Worm (Caenorhabditis elegans): ENCODE measurements around the gene C09F12.2.
A peak's percentile ranks its signal among the peaks of the same experiment; 100 is the strongest.

Gene C09F12.2

ce11 chrX:11028617-11029016 lies 25.1 kb upstream of the C09F12.2 start, which contains the start of gene ldb-1:
Gene ldb-1, plus strand, starts transcription at chrX:11028917.
- TF ChIP-seq egrh-3 (GFP tag; IDR thresholded peaks at IDR 0.05) (no peak), gei-17 (GFP tag; optimal IDR thresholded peaks at IDR 0.05) (no peak), attf-3 (GFP tag; conservative IDR thresholded peaks at IDR 0.05) (no peak), dpl-1 (GFP tag; optimal IDR thresholded peaks at IDR 0.05) (no peak), ama-1 (optimal IDR thresholded peaks at IDR 0.05) (no peak), ama-1 (GFP tag; optimal IDR thresholded peaks at IDR 0.05) (no peak), mes-4 (tag; optimal IDR thresholded peaks at IDR 0.05) (no peak), Y56A3A.18 (GFP tag; IDR thresholded peaks at IDR 0.05) (no peak), ZK185.1 (tag; optimal IDR thresholded peaks at IDR 0.05; ENCODE audit: poor library complexity, severe bottlenecking) (no peak), efl-1 (GFP tag; optimal IDR thresholded peaks at IDR 0.05) (no peak), ztf-22 (GFP tag; optimal IDR thresholded peaks at IDR 0.05) (no peak), tbx-9 (tag; optimal IDR thresholded peaks at IDR 0.05; ENCODE audit: borderline replicate concordance) (no peak), F52B5.7 (tag; optimal IDR thresholded peaks at IDR 0.05) (no peak), ztf-3 (GFP tag; optimal IDR thresholded peaks at IDR 0.05) (no peak), nfya-1 (tag; optimal IDR thresholded peaks at IDR 0.05; ENCODE audit: borderline replicate concordance, insufficient read depth) (no peak), lin-54 (GFP tag; optimal IDR thresholded peaks at IDR 0.05) (no peak), zim-3 (tag; optimal IDR thresholded peaks at IDR 0.05) (no peak), aptf-2 (GFP tag; conservative IDR thresholded peaks at IDR 0.05) (no peak), F37B4.10 (GFP tag; IDR thresholded peaks at IDR 0.05) (no peak), ceh-100 (GFP tag; IDR thresholded peaks at IDR 0.05) (no peak), attf-5 (GFP tag; optimal IDR thresholded peaks at IDR 0.05) (no peak)

- TF ChIP-seq mcd-1 (GFP tag; IDR thresholded peaks at IDR 0.05) (peak; percentile 72), hsf-1 (GFP tag; IDR thresholded peaks at IDR 0.05) (no peak), C17E4.6 (GFP tag; IDR thresholded peaks at IDR 0.05) (no peak), unc-130 (GFP tag; optimal IDR thresholded peaks at IDR 0.05) (no peak), snpc-4 (GFP tag; optimal IDR thresholded peaks at IDR 0.05) (peak; percentile 50), snpc-4 (tag; optimal IDR thresholded peaks at IDR 0.05) (peak in 1 of 4 experiments; percentile 46), egrh-3 (GFP tag; IDR thresholded peaks at IDR 0.05) (peak; percentile 86), gei-17 (GFP tag; optimal IDR thresholded peaks at IDR 0.05) (peak; percentile 74), sptf-2 (GFP tag; optimal IDR thresholded peaks at IDR 0.05) (no peak), let-526 (GFP tag; IDR thresholded peaks at IDR 0.05) (no peak; the same call in 1 of the 2 replicates), tbx-9 (tag; optimal IDR thresholded peaks at IDR 0.05; ENCODE audit: borderline replicate concordance) (no peak), B0019.2 (GFP tag; conservative IDR thresholded peaks at IDR 0.05) (no peak), nfyb-1 (GFP tag; IDR thresholded peaks at IDR 0.05) (peak; percentile 80), K11D2.4 (GFP tag; IDR thresholded peaks at IDR 0.05) (no peak), F33H1.4 (GFP tag; IDR thresholded peaks at IDR 0.05) (no peak), F52B5.7 (tag; optimal IDR thresholded peaks at IDR 0.05) (peak; percentile 31), repo-1 (tag; optimal IDR thresholded peaks at IDR 0.05) (peak; percentile 68), ama-1 (optimal IDR thresholded peaks at IDR 0.05) (no peak), ama-1 (GFP tag; optimal IDR thresholded peaks at IDR 0.05) (no peak), Y53G8AR.9 (GFP tag; conservative IDR thresholded peaks at IDR 0.05) (no peak), F49E8.2 (tag; optimal IDR thresholded peaks at IDR 0.05; ENCODE audit: insufficient read depth) (no peak), efl-1 (GFP tag; optimal IDR thresholded peaks at IDR 0.05) (no peak), ztf-26 (tag; optimal IDR thresholded peaks at IDR 0.05) (peak; percentile 83), sea-2 (GFP tag; IDR thresholded peaks at IDR 0.05) (no peak), die-1 (tag; optimal IDR thresholded peaks at IDR 0.05) (peak; percentile 21), F55B11.4 (tag; optimal IDR thresholded peaks at IDR 0.05; ENCODE audit: borderline replicate concordance, insufficient read depth) (no peak), attf-3 (GFP tag; conservative IDR thresholded peaks at IDR 0.05) (no peak; the same call in 1 of the 2 replicates), F57A8.1 (GFP tag; optimal IDR thresholded peaks at IDR 0.05) (peak; percentile 9), F39B2.1 (GFP tag; IDR thresholded peaks at IDR 0.05) (no peak), snpc-3.4 (tag; optimal IDR thresholded peaks at IDR 0.05) (peak; percentile 21), ekl-4 (GFP tag; IDR thresholded peaks at IDR 0.05) (peak; percentile 75), lin-40 (tag; optimal IDR thresholded peaks at IDR 0.05) (peak; percentile 94), tlf-1 (GFP tag; optimal IDR thresholded peaks at IDR 0.05) (no peak)
These were observed 22.5 kb upstream of the C09F12.2 start for ce11 chrX:11031047-11031695.

All from whole organism, young adult.